Worm (Caenorhabditis elegans) whole organism, dauer: ENCODE results near the gene ugt-14.

Experiments used
- unc-62 ChIP-seq: sonication (generic microtip); optimal IDR thresholded peaks from 2 replicates; lab custom pipeline; 2017; ENCODE audit warnings: missing biosample characterization, missing genetic modification reagents, missing genetic modification characterization

Gene ugt-14

DNA sequence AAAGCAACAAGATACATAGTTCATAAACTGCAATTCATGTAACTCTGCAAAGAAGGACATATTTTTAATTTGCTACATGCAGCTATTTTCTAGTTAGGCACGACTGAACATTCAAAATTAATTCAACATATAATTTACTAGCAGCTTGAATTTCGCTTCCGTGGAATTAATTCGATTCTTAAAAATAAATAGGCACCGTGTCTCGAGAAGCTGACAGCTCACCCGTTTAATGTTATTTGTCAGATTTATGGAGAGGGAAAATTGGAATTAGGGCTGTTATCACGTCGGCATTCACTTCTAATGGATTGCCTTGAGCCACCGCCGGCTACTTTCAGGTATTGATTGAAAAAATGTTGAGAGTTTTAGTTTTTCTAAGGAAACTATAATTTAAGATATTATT, 20.3 kb downstream of the ugt-14 start, which contains the start of gene srh-21:
TSS of gene srh-21 (plus strand) at position 301 of the 400 bp plus-strand sequence.
- no peak for TF ChIP-seq unc-62 (GFP tag; lab: Kevin White, UChicago)

DNA sequence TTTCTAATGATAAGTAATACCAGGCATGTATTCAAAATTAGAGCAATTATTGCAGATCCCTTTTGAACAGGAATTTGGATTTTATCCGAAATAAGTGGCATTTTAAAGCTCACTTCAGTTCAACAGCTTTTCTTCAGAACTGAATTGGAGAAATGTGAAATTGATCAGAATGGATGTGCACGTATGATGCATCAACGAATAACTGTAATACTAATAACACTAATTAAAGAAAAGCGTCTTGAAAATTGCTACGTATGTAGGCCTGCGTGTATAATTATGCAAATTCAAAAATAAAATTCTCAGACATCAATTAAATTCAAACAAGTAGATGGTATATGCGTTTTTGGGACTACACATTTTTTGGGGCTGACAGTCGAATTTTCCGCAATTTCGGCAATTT, 23.8 kb downstream of the ugt-14 start, which contains the start of gene str-205:
TSS of gene str-205 (minus strand) at position 101 of the 400 bp plus-strand sequence.
- TF ChIP-seq unc-62 (GFP tag; lab: Kevin White, UChicago): no peak

DNA sequence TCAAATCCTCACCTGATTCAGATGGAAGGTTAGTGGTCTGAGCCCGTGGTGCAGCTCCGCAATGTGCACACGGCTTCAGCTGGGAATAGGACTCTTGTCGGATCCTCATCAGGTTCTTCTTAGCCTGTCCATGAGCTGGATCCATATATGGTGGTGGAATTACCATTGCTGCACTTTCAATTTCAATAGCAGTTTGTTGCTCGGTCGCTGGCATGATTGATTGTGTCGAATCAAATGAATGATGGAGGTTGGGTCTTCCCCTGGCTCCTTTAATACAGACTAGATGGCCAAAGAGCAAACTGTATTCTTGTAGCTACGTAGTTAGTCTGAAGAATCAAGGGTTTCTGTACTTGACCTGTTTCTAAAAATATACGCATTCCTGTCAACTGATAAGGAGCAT, 26.8 kb downstream of the ugt-14 start, which contains the start of gene C02E7.10:
TSS of gene C02E7.10 (minus strand) at position 232 of the 400 bp plus-strand sequence.
- no peak for TF ChIP-seq unc-62 (GFP tag; lab: Kevin White, UChicago)

- TF ChIP-seq unc-62 (GFP tag; lab: Kevin White, UChicago): no peak
These were observed 27.2 kb downstream of the ugt-14 start for ce11 chrV:4933268-4933667.

ce11 chrV:4934406-4934805, 28.4 kb downstream of the ugt-14 start, which contains the start of gene catp-2:
Gene catp-2, plus strand, starts transcription at chrV:4934706.
- TF ChIP-seq unc-62 (GFP tag; lab: Kevin White, UChicago): no peak

ce11 chrV:4935096-4935495, 29.0 kb downstream of the ugt-14 start:
- no peak for TF ChIP-seq unc-62 (GFP tag; lab: Kevin White, UChicago)

DNA sequence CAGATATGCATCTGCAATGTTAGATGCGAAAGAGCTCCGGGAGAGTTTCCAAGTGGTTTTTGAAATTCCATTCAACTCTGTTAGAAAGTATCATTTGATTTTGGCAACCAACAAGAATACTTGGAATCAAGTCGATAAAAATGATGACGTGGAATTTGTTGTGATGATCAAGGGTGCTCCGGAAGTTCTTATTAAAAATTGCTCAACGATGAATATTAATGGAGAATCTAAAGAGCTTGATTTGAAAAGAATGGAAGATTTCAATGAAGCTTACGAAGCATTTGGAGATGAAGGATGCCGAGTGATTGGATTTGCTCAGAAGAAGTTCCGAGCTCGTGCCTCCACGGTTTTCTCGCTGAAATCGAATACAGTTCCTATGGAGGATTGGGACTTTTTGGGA, 31.3 kb downstream of the ugt-14 start:
- TF ChIP-seq unc-62 (GFP tag; lab: Kevin White, UChicago): no peak

ce11 chrV:4944219-4944618, 38.2 kb downstream of the ugt-14 start, which contains the start of gene str-211:
Gene str-211, minus strand, starts transcription at chrV:4944319.
- no peak for TF ChIP-seq unc-62 (GFP tag; lab: Kevin White, UChicago)

- no peak for TF ChIP-seq unc-62 (GFP tag; lab: Kevin White, UChicago)
These were observed 42.6 kb downstream of the ugt-14 start, which contains the start of gene str-209 for ce11 chrV:4948635-4949034. Gene str-209, plus strand, starts transcription at chrV:4948935.

DNA sequence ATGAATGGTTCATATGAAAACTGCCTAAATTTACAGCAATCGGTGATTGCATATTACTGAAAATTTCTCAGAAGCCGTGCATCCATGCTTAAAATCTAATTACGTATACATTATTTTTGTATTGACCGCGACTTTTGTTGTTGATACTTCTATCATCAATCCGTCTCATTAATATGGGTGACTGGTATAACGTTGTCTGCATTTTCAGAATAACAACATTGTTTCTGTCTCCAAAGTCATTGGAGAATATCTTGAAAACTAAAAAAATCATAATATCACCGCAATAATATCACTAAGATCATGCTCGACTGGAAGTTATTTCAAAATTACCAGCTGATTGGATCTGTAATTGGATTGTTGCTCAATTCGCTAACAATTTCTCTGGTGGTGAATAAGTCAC, 45.4 kb downstream of the ugt-14 start, which contains the start of gene str-207:
TSS of gene str-207 (plus strand) at position 301 of the 400 bp plus-strand sequence.
- no peak for TF ChIP-seq unc-62 (GFP tag; lab: Kevin White, UChicago)

- no peak for TF ChIP-seq unc-62 (GFP tag; lab: Kevin White, UChicago)
These were observed 50.5 kb downstream of the ugt-14 start, which contains the start of gene str-208 for ce11 chrV:4956529-4956928. Gene str-208, plus strand, starts transcription at chrV:4956829.

DNA sequence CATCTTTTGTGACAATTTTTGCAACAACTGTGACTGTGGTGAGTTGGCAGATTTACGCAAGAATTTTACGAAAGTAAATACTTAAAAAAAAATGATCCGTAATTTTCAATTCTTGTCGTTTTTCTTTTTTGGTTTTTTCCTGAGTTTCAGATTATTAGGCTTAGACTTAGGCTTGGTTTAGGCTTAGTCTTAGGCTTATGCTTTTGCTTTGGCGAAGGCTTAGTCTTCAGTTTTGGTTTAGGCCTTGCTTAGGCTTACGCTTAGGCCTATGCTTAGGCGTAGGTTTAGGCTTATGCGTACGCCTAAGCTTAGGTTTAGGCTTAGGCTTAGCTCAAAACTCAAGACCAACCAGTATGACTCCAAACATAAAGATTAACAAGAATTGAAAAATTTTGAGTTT, 51.6 kb downstream of the ugt-14 start:
- no peak for TF ChIP-seq unc-62 (GFP tag; lab: Kevin White, UChicago)
